Worm (Caenorhabditis elegans) whole organism, midembryonic: ENCODE data around the gene top-2.

ENCODE experiments used
- flt-1 ChIP-seq: fragments of 200-800 bp; sonication (Bioruptor generic); IDR thresholded peaks from 2 replicates; pipeline ENCODE4 v1.3.6; 2022; ENCODE audit warnings: missing genetic modification characterization, missing compliant biosample characterization
- ref-1 ChIP-seq: fragments of 200-800 bp; sonication (Bioruptor generic); conservative IDR thresholded peaks from 2 replicates; pipeline ENCODE4 v1.3.6; 2022; ENCODE audit warnings: missing genetic modification reagents, missing genetic modification characterization, missing compliant biosample characterization

- TF ChIP-seq ref-1 (GFP tag; lab: Robert Waterston, UW), result no peak
- no peak for TF ChIP-seq flt-1 (GFP tag; lab: Robert Waterston, UW)
Observed at ce11 chrII:11843441-11843840, 31.5 kb upstream of the top-2 start.
